Worm (Caenorhabditis elegans) whole organism, L2 larva: ENCODE data around the gene F41G3.20.
A peak's percentile ranks its signal among the peaks of the same experiment; 100 is the strongest.

Source experiments
- C34F6.9 ChIP-seq: fragments of 150-350 bp; optimal IDR thresholded peaks from 2 replicates; lab custom pipeline; 2014; ENCODE audit warnings: missing biosample characterization, missing genetic modification characterization
- F13H6.1 ChIP-seq: sonication (generic microtip); optimal IDR thresholded peaks from 2 replicates; lab custom pipeline; 2016; ENCODE audit warnings: missing genetic modification characterization, missing compliant biosample characterization
- R02D3.7 ChIP-seq: fragments of 150-350 bp; optimal IDR thresholded peaks from 2 replicates; lab custom pipeline; 2014; ENCODE audit warnings: missing biosample characterization, missing genetic modification characterization
- Y55F3AM.14 ChIP-seq: fragments of 200-800 bp; sonication (Bioruptor generic); optimal IDR thresholded peaks from 2 replicates; lab custom pipeline; 2018; ENCODE audit warnings: mild to moderate bottlenecking, missing genetic modification characterization, missing compliant biosample characterization
- ZK546.5 ChIP-seq: sonication (generic microtip); optimal IDR thresholded peaks from 2 replicates; lab custom pipeline; 2017; ENCODE audit warnings: missing biosample characterization, missing genetic modification characterization
- alr-1 ChIP-seq: fragments of 150-350 bp; optimal IDR thresholded peaks from 2 replicates; lab custom pipeline; 2014; ENCODE audit warnings: missing biosample characterization, missing genetic modification characterization
- aly-2 ChIP-seq: fragments of 150-350 bp; optimal IDR thresholded peaks from 2 replicates; lab custom pipeline; 2014; ENCODE audit warnings: missing biosample characterization, missing genetic modification characterization
- ama-1 ChIP-seq: fragments of 150-350 bp; optimal IDR thresholded peaks from 2 replicates; lab custom pipeline; 2018; ENCODE audit warnings: inconsistent platforms
- blmp-1 ChIP-seq: sonication (generic microtip); optimal IDR thresholded peaks from 2 replicates; lab custom pipeline; 2017; ENCODE audit warnings: missing genetic modification characterization, mild to moderate bottlenecking, missing compliant biosample characterization, antibody characterized with exemption, moderate library complexity; ENCODE audit not compliant: insufficient read depth
- ceh-16 ChIP-seq: fragments of 150-350 bp; optimal IDR thresholded peaks from 2 replicates; lab custom pipeline; 2014; ENCODE audit warnings: missing biosample characterization, missing genetic modification characterization
- ceh-82 ChIP-seq: fragments of 150-350 bp; optimal IDR thresholded peaks from 2 replicates; lab custom pipeline; 2014; ENCODE audit warnings: missing biosample characterization, missing genetic modification characterization
- crh-2 ChIP-seq: sonication (generic microtip); optimal IDR thresholded peaks from 2 replicates; lab custom pipeline; 2017; ENCODE audit warnings: missing biosample characterization, missing genetic modification characterization
- dmd-4 ChIP-seq: sonication (generic microtip); optimal IDR thresholded peaks from 2 replicates; lab custom pipeline; 2017; ENCODE audit warnings: missing biosample characterization, missing genetic modification characterization
- egl-27 ChIP-seq: sonication (generic microtip); optimal IDR thresholded peaks from 3 replicates; lab custom pipeline; 2017; ENCODE audit warnings: missing biosample characterization, missing genetic modification reagents, missing genetic modification characterization
- elt-1 ChIP-seq: fragments of 150-350 bp; optimal IDR thresholded peaks from 2 replicates; lab custom pipeline; 2014; ENCODE audit warnings: missing biosample characterization, missing genetic modification characterization
- elt-3 ChIP-seq: sonication (generic microtip); optimal IDR thresholded peaks from 2 replicates; lab custom pipeline; 2017; ENCODE audit warnings: missing biosample characterization, missing genetic modification characterization
- fos-1 ChIP-seq: fragments of 150-350 bp; optimal IDR thresholded peaks from 2 replicates; lab custom pipeline; 2014; ENCODE audit warnings: missing biosample characterization, missing genetic modification characterization
- gmeb-1 ChIP-seq: fragments of 150-350 bp; optimal IDR thresholded peaks from 2 replicates; lab custom pipeline; 2014; ENCODE audit warnings: missing biosample characterization, missing genetic modification characterization
- lin-11 ChIP-seq: fragments of 150-350 bp; sonication (generic microtip); optimal IDR thresholded peaks from 2 replicates; lab custom pipeline; 2014; ENCODE audit warnings: missing biosample characterization, missing genetic modification characterization, inconsistent platforms, mixed read lengths
- lin-13 ChIP-seq: fragments of 150-350 bp; optimal IDR thresholded peaks from 2 replicates; lab custom pipeline; 2014; ENCODE audit warnings: missing biosample characterization, missing genetic modification reagents, missing genetic modification characterization
- lin-39 ChIP-seq: fragments of 150-350 bp; optimal IDR thresholded peaks from 2 replicates; lab custom pipeline; 2014; ENCODE audit warnings: missing biosample characterization, missing genetic modification reagents, missing genetic modification characterization
- lsy-2 ChIP-seq, 2 experiments: fragments of 150-350 bp in 1 of 2; sonication (generic microtip) in 1 of 2; optimal IDR thresholded peaks; 2 replicates each; lab custom pipeline; 2014 to 2017; ENCODE audit warnings: missing biosample characterization in 2 of 2, missing genetic modification characterization in 2 of 2
- mab-5 ChIP-seq: fragments of 150-350 bp; optimal IDR thresholded peaks from 2 replicates; lab custom pipeline; 2014; ENCODE audit warnings: missing biosample characterization, missing genetic modification characterization
- mbf-1 ChIP-seq: sonication (generic microtip); optimal IDR thresholded peaks from 2 replicates; lab custom pipeline; 2017; ENCODE audit warnings: missing biosample characterization, missing genetic modification characterization
- mdl-1 ChIP-seq, 2 experiments: fragments of 150-350 bp in 1 of 2; sonication (generic microtip) in 1 of 2; optimal IDR thresholded peaks; 2 replicates each; lab custom pipeline; 2017; ENCODE audit warnings: missing biosample characterization in 2 of 2, missing genetic modification characterization in 2 of 2
- nhr-10 ChIP-seq: sonication (generic microtip); optimal IDR thresholded peaks from 2 replicates; lab custom pipeline; 2017; ENCODE audit warnings: missing biosample characterization, missing genetic modification characterization
- nhr-11 ChIP-seq: fragments of 150-350 bp; optimal IDR thresholded peaks from 2 replicates; lab custom pipeline; 2014; ENCODE audit warnings: missing biosample characterization, missing genetic modification characterization
- nhr-12 ChIP-seq: fragments of 150-350 bp; optimal IDR thresholded peaks from 2 replicates; lab custom pipeline; 2014; ENCODE audit warnings: missing biosample characterization, missing genetic modification characterization
- nhr-129 ChIP-seq: fragments of 150-350 bp; optimal IDR thresholded peaks from 2 replicates; lab custom pipeline; 2014; ENCODE audit warnings: missing biosample characterization, missing genetic modification characterization
- nhr-21 ChIP-seq: fragments of 150-350 bp; optimal IDR thresholded peaks from 2 replicates; lab custom pipeline; 2014; ENCODE audit warnings: missing biosample characterization, missing genetic modification characterization
- nhr-23 ChIP-seq: fragments of 150-350 bp; optimal IDR thresholded peaks from 2 replicates; lab custom pipeline; 2014; ENCODE audit warnings: missing biosample characterization, missing genetic modification reagents, missing genetic modification characterization
- nhr-237 ChIP-seq: fragments of 150-350 bp; optimal IDR thresholded peaks from 2 replicates; lab custom pipeline; 2014; ENCODE audit warnings: missing biosample characterization, missing genetic modification characterization
- nhr-25 ChIP-seq: fragments of 150-350 bp; sonication (generic microtip); optimal IDR thresholded peaks from 3 replicates; lab custom pipeline; 2014; ENCODE audit warnings: missing biosample characterization, missing genetic modification characterization
- nhr-6 ChIP-seq: fragments of 150-350 bp; optimal IDR thresholded peaks from 2 replicates; lab custom pipeline; 2014; ENCODE audit warnings: missing biosample characterization, missing genetic modification characterization
- nhr-77 ChIP-seq: fragments of 150-350 bp; optimal IDR thresholded peaks from 2 replicates; lab custom pipeline; 2014; ENCODE audit warnings: missing biosample characterization, missing genetic modification characterization
- peb-1 ChIP-seq: fragments of 150-350 bp; optimal IDR thresholded peaks from 2 replicates; lab custom pipeline; 2014; ENCODE audit warnings: missing biosample characterization, missing genetic modification characterization
- sem-4 ChIP-seq: fragments of 150-350 bp; optimal IDR thresholded peaks from 2 replicates; lab custom pipeline; 2014; ENCODE audit warnings: missing biosample characterization, missing genetic modification reagents, missing genetic modification characterization
- skn-1 ChIP-seq: sonication (generic microtip); optimal IDR thresholded peaks from 2 replicates; lab custom pipeline; 2017; ENCODE audit warnings: missing biosample characterization, missing genetic modification characterization
- sma-3 ChIP-seq: sonication (generic microtip); optimal IDR thresholded peaks from 2 replicates; lab custom pipeline; 2016; ENCODE audit warnings: missing genetic modification reagents, missing genetic modification characterization, missing compliant biosample characterization
- sma-9 ChIP-seq, 2 experiments: fragments of 150-350 bp in 1 of 2; sonication (generic microtip) in 1 of 2; optimal IDR thresholded peaks; 2 replicates each; lab custom pipeline; 2014 to 2016; ENCODE audit warnings: missing genetic modification characterization in 2 of 2, mild to moderate bottlenecking in 1 of 2, missing biosample characterization in 1 of 2, missing compliant biosample characterization in 1 of 2, missing genetic modification reagents in 1 of 2, moderate library complexity in 1 of 2
- snpc-4 ChIP-seq: fragments of 150-350 bp; optimal IDR thresholded peaks from 2 replicates; lab custom pipeline; 2014; ENCODE audit warnings: missing biosample characterization, missing genetic modification characterization
- unc-39 ChIP-seq: fragments of 150-350 bp; optimal IDR thresholded peaks from 2 replicates; lab custom pipeline; 2014; ENCODE audit warnings: missing biosample characterization, missing genetic modification characterization
- unc-55 ChIP-seq: fragments of 150-350 bp; sonication (generic microtip); optimal IDR thresholded peaks from 3 replicates; lab custom pipeline; 2014; ENCODE audit warnings: missing biosample characterization, missing genetic modification reagents, missing genetic modification characterization
- unc-62 ChIP-seq: fragments of 150-350 bp; optimal IDR thresholded peaks from 2 replicates; lab custom pipeline; 2014; ENCODE audit warnings: missing biosample characterization, missing genetic modification reagents, missing genetic modification characterization
- zag-1 ChIP-seq: fragments of 150-350 bp; optimal IDR thresholded peaks from 2 replicates; lab custom pipeline; 2014; ENCODE audit warnings: missing biosample characterization, missing genetic modification characterization
- ztf-1 ChIP-seq: fragments of 200-800 bp; sonication (Bioruptor generic); conservative IDR thresholded peaks from 2 replicates; pipeline ENCODE4 v1.3.6; 2022; ENCODE audit warnings: missing genetic modification characterization, missing compliant biosample characterization
- ztf-11 ChIP-seq: sonication (generic microtip); optimal IDR thresholded peaks from 2 replicates; lab custom pipeline; 2017; ENCODE audit warnings: missing biosample characterization, missing genetic modification characterization
- ztf-4 ChIP-seq: fragments of 150-350 bp; optimal IDR thresholded peaks from 2 replicates; lab custom pipeline; 2014; ENCODE audit warnings: missing biosample characterization, missing genetic modification characterization

Gene F41G3.20

ce11 chrII:6707496-6708260 is 43.2 kb downstream of the F41G3.20 start:
- TF ChIP-seq mab-5 (tag; lab: Kevin White, UChicago) (peak; percentile 88), lin-11 (tag; lab: Kevin White, UChicago) (no peak), unc-62 (GFP tag; lab: Kevin White, UChicago) (peak; percentile 20), elt-1 (tag; lab: Kevin White, UChicago) (no peak), nhr-237 (no peak), nhr-25 (no peak), R02D3.7 (tag; lab: Kevin White, UChicago) (no peak), mdl-1 (tag; optimal IDR thresholded peaks at IDR 0.05; lab: Kevin White, UChicago) (no peak), ceh-82 (tag; lab: Kevin White, UChicago) (no peak), crh-2 (peak; percentile 20), peb-1 (tag; lab: Kevin White, UChicago) (no peak), lsy-2 (tag; optimal IDR thresholded peaks at IDR 0.05; lab: Kevin White, UChicago) (peak in 1 of 2 experiments; percentile 55), nhr-129 (tag; lab: Kevin White, UChicago) (peak; percentile 39), nhr-77 (tag; lab: Kevin White, UChicago) (no peak), egl-27 (tag; lab: Kevin White, UChicago) (no peak), nhr-21 (tag; lab: Kevin White, UChicago) (no peak), zag-1 (tag; lab: Kevin White, UChicago) (no peak), elt-3 (tag; lab: Kevin White, UChicago) (no peak), nhr-23 (tag; lab: Kevin White, UChicago) (no peak), ztf-11 (tag; lab: Kevin White, UChicago) (no peak), ama-1 (lab: Kevin White, UChicago) (no peak), sem-4 (peak; percentile 65), C34F6.9 (tag; lab: Kevin White, UChicago) (peak; percentile 49), mbf-1 (tag; lab: Kevin White, UChicago) (no peak), nhr-10 (tag; lab: Kevin White, UChicago) (no peak), ztf-1 (GFP tag; lab: Robert Waterston, UW) (no peak), ceh-16 (tag; lab: Kevin White, UChicago) (no peak), nhr-12 (tag; lab: Kevin White, UChicago) (no peak), alr-1 (no peak), F13H6.1 (tag; lab: Kevin White, UChicago) (peak; percentile 77), unc-39 (tag; lab: Kevin White, UChicago) (no peak), aly-2 (tag; lab: Kevin White, UChicago) (no peak), snpc-4 (tag; lab: Kevin White, UChicago) (no peak), unc-55 (GFP tag; lab: Kevin White, UChicago) (peak; percentile 55), nhr-11 (tag; lab: Kevin White, UChicago) (no peak), lin-13 (peak; percentile 43), sma-9 (GFP tag; optimal IDR thresholded peaks at IDR 0.05; lab: Kevin White, UChicago) (peak; percentile 44), sma-9 (tag; optimal IDR thresholded peaks at IDR 0.05; lab: Kevin White, UChicago) (no peak), Y55F3AM.14 (GFP tag; lab: Kevin White, UChicago) (peak; percentile 37), ZK546.5 (tag; lab: Kevin White, UChicago) (no peak), ztf-4 (tag; lab: Kevin White, UChicago) (no peak), blmp-1 (tag; lab: Kevin White, UChicago) (no peak), lin-39 (tag; lab: Kevin White, UChicago) (peak; percentile 86), fos-1 (tag; lab: Kevin White, UChicago) (no peak), sma-3 (GFP tag; lab: Kevin White, UChicago) (no peak), nhr-6 (tag; lab: Kevin White, UChicago) (no peak), skn-1 (tag; lab: Kevin White, UChicago) (no peak), dmd-4 (tag; lab: Kevin White, UChicago) (no peak), gmeb-1 (no peak)
